Fruit fly (Drosophila melanogaster): Measurements from ENCODE around the gene CG7202.
A peak's percentile ranks its signal among the peaks of the same experiment; 100 is the strongest.

CG7202 gene

DNA sequence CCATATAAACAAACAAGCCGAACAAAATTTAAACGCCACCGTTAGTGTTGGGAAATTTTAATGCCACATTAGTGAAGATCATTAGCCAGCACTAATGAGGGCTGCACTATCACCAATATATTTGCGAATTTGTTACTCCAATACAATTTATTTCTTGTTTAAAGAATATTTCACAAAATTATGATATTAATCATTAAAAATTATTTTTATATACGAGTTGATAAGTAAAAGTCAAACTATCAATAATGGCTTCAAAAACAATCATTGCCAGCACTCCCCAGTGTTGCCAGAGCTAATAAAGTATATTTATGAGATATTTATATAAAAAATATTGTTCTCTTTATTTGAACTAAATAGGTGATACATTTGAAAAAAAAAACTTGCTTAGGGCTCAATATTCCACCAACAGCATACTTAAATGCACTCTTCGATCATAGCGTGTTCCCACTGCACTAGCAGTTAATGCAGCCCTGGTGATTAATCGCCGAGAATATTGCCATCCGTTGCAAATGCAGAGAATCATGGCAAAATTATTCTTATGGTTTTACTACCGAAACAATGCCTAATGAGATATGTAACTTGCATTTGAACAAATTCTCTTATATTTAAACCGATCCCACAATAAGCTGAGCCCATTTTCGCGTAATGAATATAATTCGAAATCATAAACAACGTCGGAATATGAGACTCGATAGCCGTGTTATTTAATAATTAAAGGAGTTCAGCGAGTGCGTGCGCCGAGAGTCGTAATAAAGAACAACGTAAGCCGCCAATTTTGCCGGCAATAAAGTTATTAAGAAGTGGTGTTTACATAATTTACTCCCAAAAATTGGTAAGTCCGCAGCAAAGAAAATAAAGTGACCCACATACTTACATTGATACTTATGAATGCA lies 23.5 kb upstream of the CG7202 start, which contains the start of the genes SAK and Cdk12 (continued):
- TF ChIP-seq CG2875 (GFP tag; optimal IDR thresholded peaks at IDR 0.05) (peak; percentile 63), sima (GFP tag; optimal IDR thresholded peaks at IDR 0.05) (no peak), Atf6 (GFP tag; IDR thresholded peaks at IDR 0.05) (peak; percentile 84), slou (GFP tag; optimal IDR thresholded peaks at IDR 0.05) (peak; percentile 82), C15 (GFP tag; IDR thresholded peaks at IDR 0.05) (0 out of 3 replicates have a peak, but pooled peaks have one; percentile 56), CG16813 (GFP tag; IDR thresholded peaks at IDR 0.05; ENCODE audit: partially characterized antibody) (peak; percentile 55; the same call in 2 of the 3 replicates), nerfin-2 (GFP tag; IDR thresholded peaks at IDR 0.05; ENCODE audit: partially characterized antibody) (no peak), HmgZ (tag; optimal IDR thresholded peaks at IDR 0.05) (peak; percentile 72), Camta (GFP tag; optimal IDR thresholded peaks at IDR 0.05) (peak; percentile 48), grn (GFP tag; optimal IDR thresholded peaks at IDR 0.05) (no peak), tll (GFP tag; optimal IDR thresholded peaks at IDR 0.05) (peak in 1 of 2 experiments; percentile 5), HLH4C (GFP tag; IDR thresholded peaks at IDR 0.05; ENCODE audit: partially characterized antibody) (no peak), CG32532 (GFP tag; IDR thresholded peaks at IDR 0.05) (peak; percentile 87), bigmax (GFP tag; optimal IDR thresholded peaks at IDR 0.05) (no peak), Ada2b (GFP tag; IDR thresholded peaks at IDR 0.05) (peak; percentile 78; the same call in 1 of the 2 replicates), HLH3B (GFP tag; IDR thresholded peaks at IDR 0.05) (peak; percentile 66), emc (GFP tag; optimal IDR thresholded peaks at IDR 0.05) (no peak), CG10462 (GFP tag; optimal IDR thresholded peaks at IDR 0.05) (peak; percentile 66), fd64A (GFP tag; optimal IDR thresholded peaks at IDR 0.05) (peak; percentile 16), pfk (GFP tag; optimal IDR thresholded peaks at IDR 0.05) (peak; percentile 24), CG12219 (GFP tag; optimal IDR thresholded peaks at IDR 0.05) (peak; percentile 58), eyg (GFP tag; optimal IDR thresholded peaks at IDR 0.05) (no peak), NK7.1 (GFP tag; optimal IDR thresholded peaks at IDR 0.05) (peak; percentile 13), slp2 (GFP tag; optimal IDR thresholded peaks at IDR 0.05) (peak; percentile 46), Stat92E (GFP tag; optimal IDR thresholded peaks at IDR 0.05) (peak in 1 of 3 experiments; percentile 2), Hmx (GFP tag; optimal IDR thresholded peaks at IDR 0.05) (no peak), Bteb2 (GFP tag; optimal IDR thresholded peaks at IDR 0.05) (no peak), CG17328 (GFP tag; IDR thresholded peaks at IDR 0.05) (peak; percentile 74), Ssrp (tag; optimal IDR thresholded peaks at IDR 0.05) (peak; percentile 86), Doc2 (GFP tag; IDR thresholded peaks at IDR 0.05) (no peak), CG17359 (tag; optimal IDR thresholded peaks at IDR 0.05) (peak; percentile 81), CG10267 (tag; optimal IDR thresholded peaks at IDR 0.05) (peak; percentile 95), gfzf (GFP tag; optimal IDR thresholded peaks at IDR 0.05) (no peak), Meics (GFP tag; optimal IDR thresholded peaks at IDR 0.05) (peak; percentile 85), CrebB (tag; optimal IDR thresholded peaks at IDR 0.05) (peak; percentile 38), Ravus (GFP tag; IDR thresholded peaks at IDR 0.05) (peak; percentile 47), Hey (tag; optimal IDR thresholded peaks at IDR 0.05) (no peak), CG16815 (GFP tag; optimal IDR thresholded peaks at IDR 0.05) (peak; percentile 87), CG3281 (GFP tag; optimal IDR thresholded peaks at IDR 0.05) (peak; percentile 89), sisA (GFP tag; IDR thresholded peaks at IDR 0.05) (peak; percentile 86), pita (GFP tag; optimal IDR thresholded peaks at IDR 0.05) (no peak), trem (tag; optimal IDR thresholded peaks at IDR 0.05) (peak; percentile 78), crol (GFP tag; IDR thresholded peaks at IDR 0.05) (no peak), unpg (GFP tag; optimal IDR thresholded peaks at IDR 0.05) (peak; percentile 81), lbe (GFP tag; optimal IDR thresholded peaks at IDR 0.05) (peak; percentile 65), CG34422 (GFP tag; IDR thresholded peaks at IDR 0.05) (peak; percentile 77), CG12299 (tag; optimal IDR thresholded peaks at IDR 0.05) (peak; percentile 77), lola (GFP tag; optimal IDR thresholded peaks at IDR 0.05) (peak in 1 of 3 experiments; percentile 85)
